Fruit fly (Drosophila melanogaster) whole organism, pupa: Measurements from ENCODE around the gene CG32683.

Experiments used
- CG13204 ChIP-seq: fragments of 200-800 bp; sonication (Bioruptor generic); optimal IDR thresholded peaks from 2 replicates; lab custom pipeline; 2018; ENCODE audit warnings: missing biosample characterization, mild to moderate bottlenecking, missing genetic modification characterization, moderate library complexity
- CG17806 ChIP-seq: fragments of 200-800 bp; sonication (Bioruptor generic); optimal IDR thresholded peaks from 2 replicates; lab custom pipeline; 2018; ENCODE audit warnings: missing biosample characterization, mild to moderate bottlenecking, missing genetic modification characterization, moderate library complexity
- CG9948 ChIP-seq: fragments of 200-800 bp; sonication (Bioruptor generic); optimal IDR thresholded peaks from 2 replicates; lab custom pipeline; 2018; ENCODE audit warnings: missing biosample characterization, mild to moderate bottlenecking, missing genetic modification characterization, moderate library complexity
- Pif1A ChIP-seq: fragments of 200-800 bp; sonication (Bioruptor generic); optimal IDR thresholded peaks from 3 replicates; lab custom pipeline; 2016; ENCODE audit warnings: missing biosample characterization, missing genetic modification characterization
- Pif1B ChIP-seq: fragments of 200-800 bp; sonication (Bioruptor generic); optimal IDR thresholded peaks from 3 replicates; lab custom pipeline; 2016; ENCODE audit warnings: missing biosample characterization, missing genetic modification characterization
- rn ChIP-seq: fragments of 200-800 bp; sonication (Bioruptor generic); IDR thresholded peaks from 2 replicates; pipeline ENCODE4 v1.3.6; 2022; ENCODE audit warnings: missing biosample characterization, missing genetic modification characterization

DNA sequence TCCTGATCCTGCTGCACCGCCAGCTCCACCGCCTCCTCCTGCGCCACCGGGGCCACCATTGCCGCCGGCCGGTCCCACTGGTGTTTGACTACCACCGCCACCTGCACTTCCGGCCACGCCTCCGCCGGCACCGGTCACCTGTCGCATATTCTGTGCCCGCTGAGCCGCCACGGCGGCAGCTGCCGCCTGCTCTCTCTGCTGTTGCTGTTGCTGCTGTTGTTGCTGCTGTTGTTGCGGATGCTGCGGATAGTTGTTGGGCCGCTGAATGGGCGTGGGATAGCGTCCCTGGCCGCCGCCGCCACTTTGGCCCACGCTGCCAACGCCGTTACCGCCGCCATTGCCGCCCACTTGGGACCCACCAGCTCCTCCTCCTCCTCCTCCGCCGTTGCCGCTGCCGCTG, 9.8 kb upstream of the CG32683 start:
- no peak for TF ChIP-seq rn
- TF ChIP-seq Pif1B (GFP tag; lab: Kevin White, UChicago), result no peak
- TF ChIP-seq Pif1A (GFP tag; lab: Kevin White, UChicago), result no peak
- no peak for TF ChIP-seq CG13204 (GFP tag; lab: Kevin White, UChicago)
- TF ChIP-seq CG17806 (tag; lab: Kevin White, UChicago), result no peak
- no peak for TF ChIP-seq CG9948 (tag; lab: Kevin White, UChicago)
